Fruit fly (Drosophila melanogaster) Kc167 (cell line): ENCODE results near the gene Fuca.

Source experiments
- Sin3A ChIP-seq: fragments of >200 bp; optimal IDR thresholded peaks from 2 replicates; lab custom pipeline; 2018; ENCODE audit warnings: missing external identifiers
- insv ChIP-seq: fragments of >200 bp; optimal IDR thresholded peaks from 3 replicates; lab custom pipeline; 2018; ENCODE audit warnings: missing external identifiers
- ttk ChIP-seq: sonication (Bioruptor generic); optimal IDR thresholded peaks from 2 replicates; lab custom pipeline; 2017; ENCODE audit warnings: missing external identifiers

Gene Fuca

DNA sequence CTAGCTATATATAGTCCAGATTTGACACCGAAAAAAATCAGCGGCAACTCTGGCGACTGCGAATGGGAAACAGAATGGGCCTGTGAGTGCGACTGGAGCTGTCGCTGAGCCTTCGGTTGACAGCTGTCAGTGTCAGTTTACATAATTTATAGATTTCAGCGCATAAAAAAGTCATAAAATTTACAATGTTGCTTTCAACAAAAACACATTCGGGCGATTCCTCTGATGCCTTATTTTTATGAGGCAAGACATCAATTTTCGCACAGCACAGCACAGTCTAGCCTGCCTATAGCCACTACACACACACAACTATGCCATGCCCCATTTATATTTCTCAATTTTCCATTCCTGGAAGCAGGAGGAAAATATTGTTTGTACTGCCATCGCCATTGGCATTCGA lies 50.1 kb downstream of the Fuca start:
- no peak for TF ChIP-seq insv (lab: Kevin White, UChicago)
- TF ChIP-seq Sin3A (lab: Kevin White, UChicago), result no peak
- TF ChIP-seq ttk, result no peak
